Worm (Caenorhabditis elegans): ENCODE data around the gene srt-67.

Gene srt-67

ce11 chrV:5288676-5289075, 31.4 kb upstream of the srt-67 start:
- no peak for TF ChIP-seq zip-5 (tag; optimal IDR thresholded peaks at IDR 0.05)
- peak; percentile 66 for TF ChIP-seq unc-42 (tag; optimal IDR thresholded peaks at IDR 0.05)

DNA sequence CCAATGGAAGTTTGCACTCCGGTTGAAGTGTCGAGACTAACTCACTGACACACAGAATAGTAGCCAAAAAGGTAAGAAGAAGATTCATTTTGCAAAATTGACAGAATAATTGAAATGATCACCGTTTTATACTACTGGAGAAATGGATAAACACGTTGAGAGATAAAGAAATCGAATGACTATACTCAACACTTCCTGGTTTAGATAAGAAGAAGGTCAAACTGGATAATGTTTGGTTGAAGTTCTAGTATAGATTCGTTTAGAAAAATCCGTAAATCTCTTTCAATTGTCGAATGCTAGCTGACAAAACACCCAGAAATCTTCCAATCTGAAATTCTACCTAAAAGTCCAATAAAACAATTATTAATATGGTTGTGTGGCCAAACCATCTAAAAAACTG, 30.0 kb upstream of the srt-67 start, which contains the start of gene Y49G5A.1:
Gene Y49G5A.1 (minus strand): TSS at position 101 of the 400 bp plus-strand sequence.
- no peak for TF ChIP-seq eyg-1 (tag; optimal IDR thresholded peaks at IDR 0.05)
- no peak for TF ChIP-seq C38D4.7 (GFP tag; optimal IDR thresholded peaks at IDR 0.05)
- TF ChIP-seq ceh-19 (GFP tag; optimal IDR thresholded peaks at IDR 0.05): no peak
- no peak for TF ChIP-seq syd-9 (tag; optimal IDR thresholded peaks at IDR 0.05)
- no peak for TF ChIP-seq dve-1 (tag; optimal IDR thresholded peaks at IDR 0.05)
- no peak for TF ChIP-seq unc-55 (GFP tag; optimal IDR thresholded peaks at IDR 0.05)

- TF ChIP-seq dmd-4 (tag; optimal IDR thresholded peaks at IDR 0.05; ENCODE audit: borderline replicate concordance) (peak; percentile 91), Y22D7AL.16 (tag; optimal IDR thresholded peaks at IDR 0.05) (peak; percentile 1), pag-3 (tag; optimal IDR thresholded peaks at IDR 0.05; ENCODE audit: borderline replicate concordance) (peak; percentile 87), elt-4 (tag; optimal IDR thresholded peaks at IDR 0.05) (peak; percentile 68), hlh-6 (tag; optimal IDR thresholded peaks at IDR 0.05) (peak; percentile 78), ceh-48 (tag; optimal IDR thresholded peaks at IDR 0.05) (peak; percentile 31), ets-4 (tag; optimal IDR thresholded peaks at IDR 0.05) (peak; percentile 2), ztf-16 (tag; optimal IDR thresholded peaks at IDR 0.05) (peak; percentile 45), hlh-13 (GFP tag; optimal IDR thresholded peaks at IDR 0.05) (peak; percentile 58), npax-4 (tag; optimal IDR thresholded peaks at IDR 0.05) (peak; percentile 24), C38D4.7 (GFP tag; optimal IDR thresholded peaks at IDR 0.05) (peak; percentile 41), tbx-2 (tag; optimal IDR thresholded peaks at IDR 0.05) (peak; percentile 49), pqm-1 (tag; optimal IDR thresholded peaks at IDR 0.05) (peak; percentile 45), gmeb-2 (tag; optimal IDR thresholded peaks at IDR 0.05) (peak; percentile 54), sox-4 (tag; optimal IDR thresholded peaks at IDR 0.05) (peak; percentile 29), ceh-6 (GFP tag; optimal IDR thresholded peaks at IDR 0.05) (peak; percentile 18), ceh-9 (tag; optimal IDR thresholded peaks at IDR 0.05) (peak; percentile 22), C08G9.2 (tag; optimal IDR thresholded peaks at IDR 0.05) (peak; percentile 35), zip-5 (tag; optimal IDR thresholded peaks at IDR 0.05) (peak; percentile 7), madf-2 (tag; optimal IDR thresholded peaks at IDR 0.05) (peak; percentile 49), ceh-19 (GFP tag; optimal IDR thresholded peaks at IDR 0.05) (peak; percentile 81), mec-3 (tag; optimal IDR thresholded peaks at IDR 0.05; ENCODE audit: borderline replicate concordance) (peak; percentile 62), fkh-6 (tag; optimal IDR thresholded peaks at IDR 0.05) (peak; percentile 71), lim-6 (tag; optimal IDR thresholded peaks at IDR 0.05) (peak; percentile 47), sdc-2 (tag; optimal IDR thresholded peaks at IDR 0.05) (peak; percentile 11)
Observed at ce11 chrV:5284270-5284980, 27.2 kb upstream of the srt-67 start.

DNA sequence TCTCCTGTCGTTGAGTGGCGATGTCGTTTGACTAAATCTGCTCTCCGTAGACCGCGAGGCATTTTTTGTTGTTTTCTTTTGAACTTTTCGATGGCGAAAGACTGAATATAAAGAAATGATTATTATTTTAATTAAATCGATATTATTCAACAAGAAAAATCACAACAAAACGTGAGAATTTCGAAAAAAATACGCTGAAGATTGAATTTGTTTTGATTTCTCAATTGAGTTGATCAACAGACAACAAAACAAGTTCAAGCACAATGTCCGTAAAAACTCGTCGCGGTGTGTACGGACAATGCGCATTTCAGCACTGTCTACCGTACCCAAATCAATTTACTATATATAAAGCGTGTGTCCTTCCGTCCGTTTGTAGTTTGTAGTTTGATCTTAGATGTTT, 20.7 kb upstream of the srt-67 start, which contains the start of gene B0238.9:
Gene B0238.9 (minus strand): TSS at position 101 of the 400 bp plus-strand sequence.
- TF ChIP-seq hlh-30 (tag; optimal IDR thresholded peaks at IDR 0.05; ENCODE audit: insufficient read depth): no peak
- no peak for TF ChIP-seq gmeb-2 (tag; optimal IDR thresholded peaks at IDR 0.05)
- no peak for TF ChIP-seq hlh-6 (tag; optimal IDR thresholded peaks at IDR 0.05)
- no peak for TF ChIP-seq hlh-8 (tag; optimal IDR thresholded peaks at IDR 0.05)
- no peak for TF ChIP-seq ceh-14 (tag; optimal IDR thresholded peaks at IDR 0.05)
- no peak for TF ChIP-seq tbx-2 (tag; optimal IDR thresholded peaks at IDR 0.05)
- TF ChIP-seq fkh-6 (tag; optimal IDR thresholded peaks at IDR 0.05): no peak
- no peak for TF ChIP-seq ceh-24 (tag; optimal IDR thresholded peaks at IDR 0.05)
- no peak for TF ChIP-seq unc-86 (tag; optimal IDR thresholded peaks at IDR 0.05)
- no peak for TF ChIP-seq fkh-10 (GFP tag; optimal IDR thresholded peaks at IDR 0.05)
- TF ChIP-seq rnt-1 (tag; optimal IDR thresholded peaks at IDR 0.05): no peak
- no peak for TF ChIP-seq sdc-2 (tag; optimal IDR thresholded peaks at IDR 0.05)
- no peak for TF ChIP-seq tbx-7 (tag; optimal IDR thresholded peaks at IDR 0.05)
- no peak for TF ChIP-seq unc-3 (GFP tag; conservative IDR thresholded peaks at IDR 0.05)
- TF ChIP-seq unc-3 (tag; optimal IDR thresholded peaks at IDR 0.05): no peak

Measured in whole organism, late embryonic.